Worm (Caenorhabditis elegans): Measurements from ENCODE around the gene rsp-3.

The rsp-3 gene

ce11 chrIII:12686457-12687250 is 1.1 kb downstream of the rsp-3 start:
- TF ChIP-seq elt-3 (tag; optimal IDR thresholded peaks at IDR 0.05): no peak
- TF ChIP-seq crh-2 (tag; optimal IDR thresholded peaks at IDR 0.05): no peak
- TF ChIP-seq C34F6.9 (tag; optimal IDR thresholded peaks at IDR 0.05): no peak
- no peak for TF ChIP-seq egl-27 (tag; optimal IDR thresholded peaks at IDR 0.05)

- TF ChIP-seq aly-2 (tag; optimal IDR thresholded peaks at IDR 0.05) (no peak), R02D3.7 (tag; optimal IDR thresholded peaks at IDR 0.05) (no peak), zag-1 (tag; optimal IDR thresholded peaks at IDR 0.05) (no peak), lin-39 (tag; optimal IDR thresholded peaks at IDR 0.05) (no peak), ZK546.5 (tag; optimal IDR thresholded peaks at IDR 0.05) (no peak), mbf-1 (tag; optimal IDR thresholded peaks at IDR 0.05) (no peak), nhr-6 (tag; optimal IDR thresholded peaks at IDR 0.05) (no peak), unc-62 (GFP tag; optimal IDR thresholded peaks at IDR 0.05) (no peak), skn-1 (tag; optimal IDR thresholded peaks at IDR 0.05) (no peak), alr-1 (tag; optimal IDR thresholded peaks at IDR 0.05) (no peak), nhr-129 (tag; optimal IDR thresholded peaks at IDR 0.05) (no peak), unc-39 (tag; optimal IDR thresholded peaks at IDR 0.05) (no peak), nhr-77 (tag; optimal IDR thresholded peaks at IDR 0.05) (no peak), egl-27 (tag; optimal IDR thresholded peaks at IDR 0.05) (no peak), unc-55 (GFP tag; optimal IDR thresholded peaks at IDR 0.05) (no peak), ama-1 (optimal IDR thresholded peaks at IDR 0.05) (no peak), nhr-25 (tag; optimal IDR thresholded peaks at IDR 0.05) (no peak), nhr-237 (tag; optimal IDR thresholded peaks at IDR 0.05) (no peak), gmeb-1 (tag; optimal IDR thresholded peaks at IDR 0.05) (no peak), elt-1 (tag; optimal IDR thresholded peaks at IDR 0.05) (no peak)
Observed at ce11 chrIII:12685372-12686298, 2.1 kb downstream of the rsp-3 start.

ce11 chrIII:12680266-12680665 is 7.5 kb downstream of the rsp-3 start:
- no peak for TF ChIP-seq nhr-129 (tag; optimal IDR thresholded peaks at IDR 0.05)

- TF ChIP-seq gmeb-1 (tag; optimal IDR thresholded peaks at IDR 0.05) (peak; percentile 30), unc-55 (GFP tag; optimal IDR thresholded peaks at IDR 0.05) (peak; percentile 46), lsy-2 (tag; optimal IDR thresholded peaks at IDR 0.05) (peak; percentile 30 to 52), F13H6.1 (tag; optimal IDR thresholded peaks at IDR 0.05) (peak; percentile 56), dmd-4 (tag; optimal IDR thresholded peaks at IDR 0.05) (no peak), nhr-25 (tag; optimal IDR thresholded peaks at IDR 0.05) (peak; percentile 7), C34F6.9 (tag; optimal IDR thresholded peaks at IDR 0.05) (peak; percentile 31), nhr-6 (tag; optimal IDR thresholded peaks at IDR 0.05) (no peak)
Observed at ce11 chrIII:12673382-12673970, 14.2 kb downstream of the rsp-3 start, which contains the start of the genes taf-7.2 and elpc-2. Gene taf-7.2, minus strand, starts transcription at chrIII:12673423. Gene elpc-2, plus strand, starts transcription at chrIII:12673677.

ce11 chrIII:12668821-12669220 is 18.9 kb downstream of the rsp-3 start:
- TF ChIP-seq ama-1 (optimal IDR thresholded peaks at IDR 0.05) (no peak), nhr-12 (tag; optimal IDR thresholded peaks at IDR 0.05) (no peak), dmd-4 (tag; optimal IDR thresholded peaks at IDR 0.05) (no peak), nhr-23 (tag; optimal IDR thresholded peaks at IDR 0.05) (no peak), fos-1 (tag; optimal IDR thresholded peaks at IDR 0.05) (no peak), lsy-2 (tag; optimal IDR thresholded peaks at IDR 0.05) (no peak), alr-1 (tag; optimal IDR thresholded peaks at IDR 0.05) (no peak), egl-27 (tag; optimal IDR thresholded peaks at IDR 0.05) (no peak), nhr-25 (tag; optimal IDR thresholded peaks at IDR 0.05) (no peak), lin-39 (tag; optimal IDR thresholded peaks at IDR 0.05) (no peak)

- TF ChIP-seq lsy-2 (tag; optimal IDR thresholded peaks at IDR 0.05) (peak in 1 of 2 experiments; percentile 7), fos-1 (tag; optimal IDR thresholded peaks at IDR 0.05) (peak; percentile 3), nhr-25 (tag; optimal IDR thresholded peaks at IDR 0.05) (peak; percentile 42), C34F6.9 (tag; optimal IDR thresholded peaks at IDR 0.05) (peak; percentile 38), unc-55 (GFP tag; optimal IDR thresholded peaks at IDR 0.05) (peak; percentile 3), nhr-129 (tag; optimal IDR thresholded peaks at IDR 0.05) (peak; percentile 72), nhr-21 (tag; optimal IDR thresholded peaks at IDR 0.05) (peak; percentile 24)
Observed at ce11 chrIII:12665500-12665907, 22.2 kb downstream of the rsp-3 start.
